Worm (Caenorhabditis elegans) whole organism, L2 larva: ENCODE measurements around the gene cdr-3.

Experiments
- R02D3.7 ChIP-seq: fragments of 150-350 bp; optimal IDR thresholded peaks from 2 replicates; lab custom pipeline; 2014; ENCODE audit warnings: missing biosample characterization, missing genetic modification characterization
- aly-2 ChIP-seq: fragments of 150-350 bp; optimal IDR thresholded peaks from 2 replicates; lab custom pipeline; 2014; ENCODE audit warnings: missing biosample characterization, missing genetic modification characterization
- ceh-82 ChIP-seq: fragments of 150-350 bp; optimal IDR thresholded peaks from 2 replicates; lab custom pipeline; 2014; ENCODE audit warnings: missing biosample characterization, missing genetic modification characterization
- egl-27 ChIP-seq: sonication (generic microtip); optimal IDR thresholded peaks from 3 replicates; lab custom pipeline; 2017; ENCODE audit warnings: missing biosample characterization, missing genetic modification reagents, missing genetic modification characterization
- elt-3 ChIP-seq: sonication (generic microtip); optimal IDR thresholded peaks from 2 replicates; lab custom pipeline; 2017; ENCODE audit warnings: missing biosample characterization, missing genetic modification characterization
- lsy-2 ChIP-seq, 2 experiments: fragments of 150-350 bp in 1 of 2; sonication (generic microtip) in 1 of 2; optimal IDR thresholded peaks; 2 replicates each; lab custom pipeline; 2014 to 2017; ENCODE audit warnings: missing biosample characterization in 2 of 2, missing genetic modification characterization in 2 of 2
- nhr-21 ChIP-seq: fragments of 150-350 bp; optimal IDR thresholded peaks from 2 replicates; lab custom pipeline; 2014; ENCODE audit warnings: missing biosample characterization, missing genetic modification characterization
- nhr-237 ChIP-seq: fragments of 150-350 bp; optimal IDR thresholded peaks from 2 replicates; lab custom pipeline; 2014; ENCODE audit warnings: missing biosample characterization, missing genetic modification characterization
- nhr-6 ChIP-seq: fragments of 150-350 bp; optimal IDR thresholded peaks from 2 replicates; lab custom pipeline; 2014; ENCODE audit warnings: missing biosample characterization, missing genetic modification characterization
- skn-1 ChIP-seq: sonication (generic microtip); optimal IDR thresholded peaks from 2 replicates; lab custom pipeline; 2017; ENCODE audit warnings: missing biosample characterization, missing genetic modification characterization
- snpc-4 ChIP-seq: fragments of 150-350 bp; optimal IDR thresholded peaks from 2 replicates; lab custom pipeline; 2014; ENCODE audit warnings: missing biosample characterization, missing genetic modification characterization

- TF ChIP-seq R02D3.7 (no peak), nhr-6 (no peak), ceh-82 (tag; lab: Kevin White, UChicago) (no peak), egl-27 (no peak), skn-1 (tag; lab: Kevin White, UChicago) (no peak), nhr-21 (peak; percentile 24), lsy-2 (tag; optimal IDR thresholded peaks at IDR 0.05; lab: Kevin White, UChicago) (peak in 1 of 2 experiments; percentile 12), nhr-237 (tag; lab: Kevin White, UChicago) (no peak), elt-3 (no peak), aly-2 (tag; lab: Kevin White, UChicago) (no peak), snpc-4 (tag; lab: Kevin White, UChicago) (no peak)
These were observed 6.7 kb downstream of the cdr-3 start, which contains the start of gene hrg-2 for ce11 chrV:12410416-12411001.
